Fruit fly (Drosophila melanogaster): ENCODE measurements around the gene CG14893.

Gene CG14893

DNA sequence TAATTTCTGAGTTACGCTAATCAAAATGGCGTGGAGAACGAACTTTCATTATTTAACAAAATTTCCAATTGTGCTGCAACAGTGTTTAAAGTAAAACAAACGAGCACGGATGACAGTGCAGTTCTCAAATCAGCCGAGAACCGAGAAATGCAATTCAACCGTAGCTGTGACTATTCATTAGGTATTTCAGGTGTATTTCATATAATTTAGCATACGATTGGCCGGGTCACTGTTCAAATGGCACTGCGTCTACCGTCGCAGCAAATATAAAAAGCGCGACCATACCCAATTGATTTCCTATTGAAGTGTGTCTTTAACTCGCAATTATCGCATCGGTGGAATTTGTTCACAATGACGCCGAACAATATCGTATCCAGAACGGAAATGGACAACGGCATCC is at the start of gene CG14893:
Gene CG14893, plus strand, starts transcription at position 301 of the 400 bp plus-strand sequence.
- TF ChIP-seq CG15710 (tag; optimal IDR thresholded peaks at IDR 0.05): no peak
- no peak for TF ChIP-seq fd96Ca (GFP tag; IDR thresholded peaks at IDR 0.05)
- TF ChIP-seq CG8159 (tag; optimal IDR thresholded peaks at IDR 0.05): no peak
- no peak for TF ChIP-seq CG12605 (GFP tag; IDR thresholded peaks at IDR 0.05)
- no peak for TF ChIP-seq Pif1B (GFP tag; optimal IDR thresholded peaks at IDR 0.05)
- no peak for TF ChIP-seq CG10348 (GFP tag; IDR thresholded peaks at IDR 0.05)
- no peak for TF ChIP-seq CG34367 (tag; optimal IDR thresholded peaks at IDR 0.05)
- TF ChIP-seq CG32121 (GFP tag; IDR thresholded peaks at IDR 0.05): no peak
- no peak for TF ChIP-seq Pif1A (GFP tag; optimal IDR thresholded peaks at IDR 0.05)
- no peak for TF ChIP-seq EcR (GFP tag; optimal IDR thresholded peaks at IDR 0.05)
- no peak for TF ChIP-seq CG8301 (tag; optimal IDR thresholded peaks at IDR 0.05)
- TF ChIP-seq CG4496 (GFP tag; IDR thresholded peaks at IDR 0.05): no peak
- TF ChIP-seq D1 (tag; optimal IDR thresholded peaks at IDR 0.05): no peak
- TF ChIP-seq CG14655 (GFP tag; optimal IDR thresholded peaks at IDR 0.05): no peak

DNA sequence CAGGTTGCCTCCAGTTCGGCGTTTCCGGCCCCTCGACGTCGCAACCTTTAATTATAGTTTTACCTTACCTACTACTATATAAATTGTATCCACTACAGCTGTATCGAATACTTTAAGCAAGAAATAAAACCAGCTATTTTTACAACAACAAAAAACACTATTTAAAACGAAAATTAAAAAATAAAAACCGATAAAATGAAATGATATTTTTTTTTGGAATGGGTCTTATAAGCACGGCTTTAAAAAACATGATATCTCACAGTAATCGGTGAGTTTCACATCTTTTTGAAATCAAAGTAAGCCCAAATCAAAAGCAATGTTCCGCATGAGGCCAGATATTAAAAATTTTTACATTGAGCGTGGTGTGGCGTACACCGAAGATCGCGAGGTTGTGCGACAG is 49.4 kb upstream of the CG14893 start, which contains the start of gene CG14891:
Gene CG14891, plus strand, starts transcription at position 301 of the 400 bp plus-strand sequence.
- TF ChIP-seq CG14655 (GFP tag; optimal IDR thresholded peaks at IDR 0.05) (no peak), CG9948 (tag; optimal IDR thresholded peaks at IDR 0.05) (no peak), fd96Ca (GFP tag; IDR thresholded peaks at IDR 0.05) (no peak), EcR (GFP tag; optimal IDR thresholded peaks at IDR 0.05) (no peak), Ets98B (GFP tag; IDR thresholded peaks at IDR 0.05) (no peak), Pif1A (GFP tag; optimal IDR thresholded peaks at IDR 0.05) (no peak), CG10348 (GFP tag; IDR thresholded peaks at IDR 0.05) (no peak), CG12605 (GFP tag; IDR thresholded peaks at IDR 0.05) (no peak), CG32121 (GFP tag; IDR thresholded peaks at IDR 0.05) (no peak), gl (tag; optimal IDR thresholded peaks at IDR 0.05) (no peak), Pif1B (GFP tag; optimal IDR thresholded peaks at IDR 0.05) (no peak), D1 (tag; optimal IDR thresholded peaks at IDR 0.05) (no peak), CG8301 (tag; optimal IDR thresholded peaks at IDR 0.05) (no peak), CG17806 (tag; optimal IDR thresholded peaks at IDR 0.05) (no peak), rn (GFP tag; IDR thresholded peaks at IDR 0.05) (no peak), CG13204 (GFP tag; optimal IDR thresholded peaks at IDR 0.05) (no peak), CG4496 (GFP tag; IDR thresholded peaks at IDR 0.05) (no peak), CG8159 (tag; optimal IDR thresholded peaks at IDR 0.05) (no peak), CG34367 (tag; optimal IDR thresholded peaks at IDR 0.05) (no peak), CG15710 (tag; optimal IDR thresholded peaks at IDR 0.05) (no peak)

DNA sequence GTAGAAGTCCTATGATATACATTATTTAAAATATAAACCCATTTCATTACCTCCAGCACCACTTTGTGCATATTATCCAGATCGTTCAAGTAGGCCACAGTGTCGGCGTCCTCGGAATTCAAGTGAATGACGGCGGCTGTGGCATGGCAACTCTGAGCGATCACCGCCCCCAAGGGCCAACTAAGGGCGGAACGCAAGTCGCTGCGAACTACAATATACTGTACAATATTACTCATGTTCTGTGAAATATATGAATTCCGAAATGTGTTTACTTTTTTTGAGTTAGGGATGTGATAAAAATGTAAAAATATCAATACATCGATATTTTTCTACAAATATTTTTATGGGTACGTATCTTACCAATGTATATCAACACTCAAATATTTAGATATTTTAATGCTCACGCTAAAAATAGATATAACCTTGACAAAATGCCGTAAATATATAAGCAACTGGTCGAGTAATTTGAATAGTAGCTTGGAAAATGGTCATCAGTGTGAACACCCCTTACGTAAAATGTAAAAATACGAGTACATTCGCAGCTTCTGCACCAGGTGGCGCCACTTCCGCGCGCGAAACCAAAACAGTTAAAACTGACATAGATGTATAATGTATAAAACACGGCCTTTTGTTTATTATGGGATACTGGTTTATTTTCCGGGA is 47.0 kb upstream of the CG14893 start, which contains the start of gene CG14903:
Gene CG14903, minus strand, starts transcription at position 270 of the 663 bp plus-strand sequence.
- no peak for TF ChIP-seq CG32121 (GFP tag; IDR thresholded peaks at IDR 0.05)
- no peak for TF ChIP-seq CG17806 (tag; optimal IDR thresholded peaks at IDR 0.05)
- TF ChIP-seq Ets98B (GFP tag; IDR thresholded peaks at IDR 0.05): no peak
- TF ChIP-seq D1 (tag; optimal IDR thresholded peaks at IDR 0.05): no peak
- no peak for TF ChIP-seq CG8301 (tag; optimal IDR thresholded peaks at IDR 0.05)
- TF ChIP-seq fd96Ca (GFP tag; IDR thresholded peaks at IDR 0.05): no peak
- no peak for TF ChIP-seq Pif1B (GFP tag; optimal IDR thresholded peaks at IDR 0.05)
- no peak for TF ChIP-seq Pif1A (GFP tag; optimal IDR thresholded peaks at IDR 0.05)

DNA sequence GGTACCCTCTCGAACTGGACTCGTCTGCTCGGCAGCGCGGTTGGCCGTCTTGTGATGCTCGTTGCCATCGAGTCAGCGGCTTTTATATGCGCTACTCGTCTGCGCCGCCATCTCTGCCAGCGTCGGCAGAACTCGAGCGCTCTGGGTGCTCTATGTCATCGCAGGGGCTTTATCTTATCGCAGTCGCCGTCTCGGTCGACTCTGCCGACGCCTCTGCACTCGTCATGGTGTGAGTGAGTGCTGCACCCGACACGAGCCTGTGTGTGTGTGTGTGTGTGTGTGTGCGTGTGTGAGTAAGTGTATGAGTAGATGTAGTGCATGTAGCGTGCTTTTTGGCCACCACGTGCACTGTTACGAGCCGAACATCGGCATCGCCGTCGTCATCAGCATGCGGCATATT is 37.0 kb upstream of the CG14893 start, which contains the start of gene Scp2:
Gene Scp2, minus strand, starts transcription at position 59 of the 400 bp plus-strand sequence.
- no peak for TF ChIP-seq Ets98B (GFP tag; IDR thresholded peaks at IDR 0.05)
- TF ChIP-seq CG10348 (GFP tag; IDR thresholded peaks at IDR 0.05): no peak
- TF ChIP-seq CG8159 (tag; optimal IDR thresholded peaks at IDR 0.05): no peak
- no peak for TF ChIP-seq CG12605 (GFP tag; IDR thresholded peaks at IDR 0.05)
- TF ChIP-seq CG14655 (GFP tag; optimal IDR thresholded peaks at IDR 0.05): no peak
- no peak for TF ChIP-seq CG13204 (GFP tag; optimal IDR thresholded peaks at IDR 0.05)
- no peak for TF ChIP-seq Pif1B (GFP tag; optimal IDR thresholded peaks at IDR 0.05)
- TF ChIP-seq CG34367 (tag; optimal IDR thresholded peaks at IDR 0.05): no peak
- TF ChIP-seq CG17806 (tag; optimal IDR thresholded peaks at IDR 0.05): no peak
- TF ChIP-seq Pif1A (GFP tag; optimal IDR thresholded peaks at IDR 0.05): no peak
- TF ChIP-seq D1 (tag; optimal IDR thresholded peaks at IDR 0.05): no peak
- no peak for TF ChIP-seq gl (tag; optimal IDR thresholded peaks at IDR 0.05)
- TF ChIP-seq EcR (GFP tag; optimal IDR thresholded peaks at IDR 0.05): no peak
- TF ChIP-seq CG15710 (tag; optimal IDR thresholded peaks at IDR 0.05): no peak
- TF ChIP-seq CG32121 (GFP tag; IDR thresholded peaks at IDR 0.05): no peak
- no peak for TF ChIP-seq CG9948 (tag; optimal IDR thresholded peaks at IDR 0.05)
- TF ChIP-seq rn (GFP tag; IDR thresholded peaks at IDR 0.05): no peak
- TF ChIP-seq Snoo (tag; optimal IDR thresholded peaks at IDR 0.05): no peak
- TF ChIP-seq CG4496 (GFP tag; IDR thresholded peaks at IDR 0.05): no peak
- TF ChIP-seq CG8301 (tag; optimal IDR thresholded peaks at IDR 0.05): no peak

DNA sequence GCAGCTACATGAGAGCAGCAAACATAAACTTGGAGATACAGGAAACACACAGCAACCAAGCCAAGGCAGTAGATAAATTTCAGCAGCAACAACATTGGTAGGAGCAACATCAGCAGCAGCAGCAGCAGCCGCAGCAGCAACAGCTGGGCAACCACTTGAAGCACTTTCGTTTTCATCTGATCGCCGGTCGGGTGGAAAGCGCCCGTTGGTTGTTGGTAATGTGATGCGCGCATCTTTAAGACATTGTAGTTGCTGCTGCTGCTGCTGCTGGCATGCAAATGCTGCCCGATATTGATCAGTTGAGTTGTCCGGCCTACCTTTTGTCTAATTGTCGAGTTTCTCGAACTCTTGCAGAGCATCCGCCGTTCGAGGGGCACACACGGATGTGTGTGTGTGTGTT is 29.2 kb upstream of the CG14893 start:
- TF ChIP-seq CG34367 (tag; optimal IDR thresholded peaks at IDR 0.05) (no peak), CG14655 (GFP tag; optimal IDR thresholded peaks at IDR 0.05) (no peak), CG12605 (GFP tag; IDR thresholded peaks at IDR 0.05) (no peak), CG4496 (GFP tag; IDR thresholded peaks at IDR 0.05) (0 out of 3 replicates have a peak, but pooled peaks have one; percentile 18), Snoo (tag; optimal IDR thresholded peaks at IDR 0.05) (no peak), fd96Ca (GFP tag; IDR thresholded peaks at IDR 0.05) (no peak), CG17806 (tag; optimal IDR thresholded peaks at IDR 0.05) (no peak)

All from whole organism, pupa.